Fruit fly (Drosophila melanogaster) whole organism, wandering third instar larva: ENCODE data around the gene eIF2A.

ENCODE experiments used
- CrebA ChIP-seq: fragments of 200-800 bp; sonication (Bioruptor generic); optimal IDR thresholded peaks from 2 replicates; lab custom pipeline; 2016; ENCODE audit warnings: missing biosample characterization, mild to moderate bottlenecking, missing genetic modification characterization, borderline replicate concordance
- Dfd ChIP-seq: fragments of >200 bp; optimal IDR thresholded peaks from 2 replicates; lab custom pipeline; 2017; ENCODE audit warnings: missing biosample characterization, missing genetic modification characterization
- Hr83 ChIP-seq: fragments of 200-300 bp; sonication (Bioruptor generic); optimal IDR thresholded peaks from 2 replicates; lab custom pipeline; 2016; ENCODE audit warnings: missing biosample characterization, mild to moderate bottlenecking, missing genetic modification characterization, moderate library complexity; ENCODE audit not compliant: poor library complexity, severe bottlenecking
- dsf ChIP-seq: sonication (Bioruptor generic); optimal IDR thresholded peaks from 2 replicates; lab custom pipeline; 2016; ENCODE audit warnings: missing biosample characterization, missing genetic modification characterization, borderline replicate concordance
- pan ChIP-seq: fragments of >200 bp; optimal IDR thresholded peaks from 2 replicates; lab custom pipeline; 2017
- psq ChIP-seq: fragments of 200-800 bp; sonication (Bioruptor generic); optimal IDR thresholded peaks from 3 replicates; lab custom pipeline; 2017; ENCODE audit warnings: missing biosample characterization, mild to moderate bottlenecking, missing genetic modification characterization, moderate library complexity
- rgr ChIP-seq: fragments of 200-800 bp; sonication (Bioruptor generic); optimal IDR thresholded peaks from 3 replicates; lab custom pipeline; 2016; ENCODE audit warnings: missing biosample characterization, mild to moderate bottlenecking, missing genetic modification characterization
- sage ChIP-seq: fragments of 200-800 bp; sonication (Bioruptor generic); optimal IDR thresholded peaks from 2 replicates; lab custom pipeline; 2016; ENCODE audit warnings: missing biosample characterization, mild to moderate bottlenecking, missing genetic modification characterization
- usp ChIP-seq: fragments of >200 bp; optimal IDR thresholded peaks from 2 replicates; lab custom pipeline; 2017; ENCODE audit warnings: missing biosample characterization, missing genetic modification characterization

- no peak for TF ChIP-seq psq (GFP tag; lab: Kevin White, UChicago)
- TF ChIP-seq dsf (GFP tag; lab: Kevin White, UChicago) = no peak
- TF ChIP-seq pan (lab: Kevin White, UChicago) = no peak
- TF ChIP-seq usp (GFP tag; lab: Kevin White, UChicago) = no peak
- TF ChIP-seq rgr (GFP tag; lab: Kevin White, UChicago) = no peak
- TF ChIP-seq Hr83 (GFP tag; lab: Kevin White, UChicago) = no peak
- no peak for TF ChIP-seq CrebA (GFP tag; lab: Kevin White, UChicago)
- TF ChIP-seq sage = no peak
- no peak for TF ChIP-seq Dfd (GFP tag; lab: Kevin White, UChicago)
Measured at dm6 chr3L:21819497-21819896, 5.0 kb upstream of the eIF2A start.
